Worm (Caenorhabditis elegans): ENCODE results near the gene ugt-23.

Gene ugt-23

ce11 chrX:9932226-9932773, 7.3 kb upstream of the ugt-23 start, which contains the start of gene tsp-21:
Gene tsp-21, plus strand, starts transcription at chrX:9932371.
- TF ChIP-seq ceh-8 (GFP tag; optimal IDR thresholded peaks at IDR 0.05) (peak; percentile 53), nhr-11 (tag; optimal IDR thresholded peaks at IDR 0.05) (no peak), dpl-1 (GFP tag; optimal IDR thresholded peaks at IDR 0.05) (peak; percentile 6 to 46 (median 21)), pax-3 (tag; optimal IDR thresholded peaks at IDR 0.05) (no peak), unc-130 (tag; optimal IDR thresholded peaks at IDR 0.05) (no peak), unc-86 (tag; optimal IDR thresholded peaks at IDR 0.05) (peak; percentile 5), egl-27 (tag; optimal IDR thresholded peaks at IDR 0.05) (peak in 1 of 2 experiments; percentile 21), xbp-1 (tag; optimal IDR thresholded peaks at IDR 0.05) (peak; percentile 62), sox-4 (tag; optimal IDR thresholded peaks at IDR 0.05) (no peak), ceh-88 (GFP tag; IDR thresholded peaks at IDR 0.05) (no peak), dsc-1 (tag; optimal IDR thresholded peaks at IDR 0.05) (peak; percentile 11), fos-1 (tag; optimal IDR thresholded peaks at IDR 0.05) (peak; percentile 76), hlh-4 (tag; optimal IDR thresholded peaks at IDR 0.05) (no peak), C04F5.9 (tag; optimal IDR thresholded peaks at IDR 0.05) (no peak), nhr-85 (tag) (peak; percentile 95), C34B4.2 (tag; optimal IDR thresholded peaks at IDR 0.05) (no peak), nhr-76 (tag; optimal IDR thresholded peaks at IDR 0.05) (no peak), nhr-28 (tag; optimal IDR thresholded peaks at IDR 0.05) (no peak), nhr-77 (tag; optimal IDR thresholded peaks at IDR 0.05) (peak; percentile 77), elt-2 (tag; optimal IDR thresholded peaks at IDR 0.05) (peak; percentile 38), aha-1 (tag; optimal IDR thresholded peaks at IDR 0.05) (no peak), hpl-2 (GFP tag; optimal IDR thresholded peaks at IDR 0.05) (peak; percentile 13), isw-1 (GFP tag; IDR thresholded peaks at IDR 0.05) (no peak), pag-3 (tag; optimal IDR thresholded peaks at IDR 0.05; ENCODE audit: borderline replicate concordance, insufficient read depth) (no peak), fkh-4 (tag; optimal IDR thresholded peaks at IDR 0.05; ENCODE audit: borderline replicate concordance) (no peak), egl-13 (tag; optimal IDR thresholded peaks at IDR 0.05) (no peak), nhr-84 (tag; optimal IDR thresholded peaks at IDR 0.05) (no peak), ceh-90 (tag; optimal IDR thresholded peaks at IDR 0.05) (no peak), ztf-11 (tag; optimal IDR thresholded peaks at IDR 0.05) (peak in 1 of 2 experiments; percentile 50), snu-23 (GFP tag; optimal IDR thresholded peaks at IDR 0.05) (peak; percentile 91), lir-3 (tag; optimal IDR thresholded peaks at IDR 0.05; ENCODE audit: poor library complexity) (no peak), efl-1 (optimal IDR thresholded peaks at IDR 0.05) (peak; percentile 19 to 54), efl-1 (GFP tag; optimal IDR thresholded peaks at IDR 0.05 in 1 of 2) (peak in 1 of 2 experiments; percentile 65), F16B12.6 (tag; optimal IDR thresholded peaks at IDR 0.05) (no peak), hlh-17 (GFP tag; optimal IDR thresholded peaks at IDR 0.05; ENCODE audit: borderline replicate concordance) (no peak), ama-1 (optimal IDR thresholded peaks at IDR 0.05) (no peak), ceh-82 (tag; optimal IDR thresholded peaks at IDR 0.05) (peak in 2 of 3 experiments; percentile 12 to 87), efl-3 (GFP tag; optimal IDR thresholded peaks at IDR 0.05) (no peak), tlp-1 (tag; optimal IDR thresholded peaks at IDR 0.05) (no peak), unc-30 (tag; optimal IDR thresholded peaks at IDR 0.05) (no peak), lin-39 (tag; optimal IDR thresholded peaks at IDR 0.05) (no peak), nhr-20 (tag; optimal IDR thresholded peaks at IDR 0.05) (peak; percentile 80), nhr-90 (tag; optimal IDR thresholded peaks at IDR 0.05; ENCODE audit: poor library complexity) (peak; percentile 65), lin-13 (GFP tag; optimal IDR thresholded peaks at IDR 0.05) (peak; percentile 67), lsy-2 (tag; optimal IDR thresholded peaks at IDR 0.05) (peak; percentile 28 to 78), jun-1 (tag; optimal IDR thresholded peaks at IDR 0.05) (peak; percentile 82), Y116A8C.19 (tag; optimal IDR thresholded peaks at IDR 0.05; ENCODE audit: borderline replicate concordance) (no peak), blmp-1 (tag; optimal IDR thresholded peaks at IDR 0.05) (peak; percentile 96), lin-14 (GFP tag; optimal IDR thresholded peaks at IDR 0.05) (peak; percentile 94), nhr-71 (tag; optimal IDR thresholded peaks at IDR 0.05) (peak; percentile 77), elt-3 (tag; optimal IDR thresholded peaks at IDR 0.05) (peak in 3 of 6 experiments; percentile 18 to 74 (median 38)), fkh-10 (GFP tag; optimal IDR thresholded peaks at IDR 0.05) (no peak)

Measured in whole organism, L1 larva.